Fruit fly (Drosophila melanogaster) Kc167 (cell line): Measurements from ENCODE around the gene smash.

Experiments used
- Myc ChIP-seq: fragments of >200 bp; optimal IDR thresholded peaks from 2 replicates; lab custom pipeline; 2017; ENCODE audit warnings: missing external identifiers
- Sin3A ChIP-seq: fragments of >200 bp; optimal IDR thresholded peaks from 2 replicates; lab custom pipeline; 2018; ENCODE audit warnings: missing external identifiers
- h ChIP-seq: fragments of >200 bp; optimal IDR thresholded peaks from 3 replicates; lab custom pipeline; 2018; ENCODE audit warnings: missing external identifiers
- insv ChIP-seq: fragments of >200 bp; optimal IDR thresholded peaks from 3 replicates; lab custom pipeline; 2018; ENCODE audit warnings: missing external identifiers
- psq ChIP-seq: fragments of >200 bp; optimal IDR thresholded peaks from 2 replicates; lab custom pipeline; 2017; ENCODE audit warnings: missing external identifiers
- ttk ChIP-seq: sonication (Bioruptor generic); optimal IDR thresholded peaks from 2 replicates; lab custom pipeline; 2017; ENCODE audit warnings: missing external identifiers

smash gene

DNA sequence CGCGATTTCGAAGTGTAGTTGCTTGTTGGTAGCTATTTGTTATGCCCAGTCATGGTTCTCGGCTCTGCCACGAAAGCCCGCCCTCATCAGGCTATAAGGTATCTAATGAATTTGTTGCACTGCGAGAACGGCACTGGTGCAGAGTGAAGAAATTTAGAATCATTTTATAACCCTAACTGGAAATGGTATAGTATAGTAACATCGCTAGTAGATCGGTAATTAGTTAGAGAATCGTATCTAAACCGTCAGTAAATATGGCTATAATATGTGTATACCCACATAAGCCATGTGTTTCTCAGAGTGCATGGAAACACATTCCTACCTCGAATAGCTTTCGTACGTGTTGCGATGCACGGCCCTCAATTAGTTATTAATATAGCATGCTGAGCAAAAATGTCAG is 27.8 kb downstream of the smash start:
- TF ChIP-seq Sin3A (no peak), psq (lab: Kevin White, UChicago) (no peak), insv (no peak)

DNA sequence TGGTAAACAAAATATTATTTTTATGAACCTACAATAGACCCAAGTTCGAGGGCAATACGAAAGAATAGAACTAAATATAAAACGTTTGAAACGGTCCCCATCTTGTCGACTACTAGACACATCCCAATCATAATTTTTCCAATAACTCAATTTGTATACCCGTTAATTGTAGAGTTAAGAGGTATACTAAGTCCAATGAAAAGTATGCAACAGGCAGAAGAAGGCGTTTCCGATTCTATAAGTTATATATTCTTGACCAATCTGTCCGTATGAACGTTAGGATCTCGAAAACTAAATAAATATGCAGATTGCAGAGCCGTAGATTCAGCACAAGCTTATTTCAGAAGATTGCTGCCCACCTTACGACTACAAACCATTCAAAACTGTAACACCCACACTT is 31.1 kb downstream of the smash start, which contains the start of gene CG33927:
CG33927 (minus strand) TSS at position 101 of the 400 bp plus-strand sequence.
- TF ChIP-seq ttk: no peak
- no peak for TF ChIP-seq psq (lab: Kevin White, UChicago)
- no peak for TF ChIP-seq h
- no peak for TF ChIP-seq insv
- no peak for TF ChIP-seq Myc (lab: Kevin White, UChicago)
- TF ChIP-seq Sin3A: no peak

- TF ChIP-seq Sin3A: no peak
- no peak for TF ChIP-seq Myc (lab: Kevin White, UChicago)
- no peak for TF ChIP-seq psq (lab: Kevin White, UChicago)
- TF ChIP-seq ttk: no peak
- TF ChIP-seq h: no peak
- no peak for TF ChIP-seq insv
Measured at dm6 chr3R:4694805-4695204, 35.4 kb downstream of the smash start.

DNA sequence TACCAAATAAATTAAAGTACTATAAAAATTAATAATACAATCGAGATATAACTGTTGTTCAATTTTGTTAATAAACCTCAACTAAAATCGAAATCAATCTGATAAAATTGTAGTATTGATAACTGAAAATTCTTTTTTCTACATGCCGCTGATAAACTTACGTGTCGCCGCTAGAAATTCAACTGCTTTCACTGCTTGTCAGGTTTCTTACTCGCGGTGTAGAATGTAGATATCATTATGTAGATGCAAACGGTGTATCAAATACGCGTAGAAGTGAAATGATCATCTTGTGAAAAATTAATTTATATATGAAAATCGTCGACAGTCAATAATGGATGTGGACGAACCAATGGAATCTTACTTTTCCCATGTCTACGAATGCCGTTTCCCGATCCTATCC is 45.8 kb downstream of the smash start:
- no peak for TF ChIP-seq ttk
- no peak for TF ChIP-seq Sin3A
- TF ChIP-seq psq (lab: Kevin White, UChicago): no peak
- no peak for TF ChIP-seq Myc (lab: Kevin White, UChicago)
- TF ChIP-seq insv: no peak
- TF ChIP-seq h: no peak

DNA sequence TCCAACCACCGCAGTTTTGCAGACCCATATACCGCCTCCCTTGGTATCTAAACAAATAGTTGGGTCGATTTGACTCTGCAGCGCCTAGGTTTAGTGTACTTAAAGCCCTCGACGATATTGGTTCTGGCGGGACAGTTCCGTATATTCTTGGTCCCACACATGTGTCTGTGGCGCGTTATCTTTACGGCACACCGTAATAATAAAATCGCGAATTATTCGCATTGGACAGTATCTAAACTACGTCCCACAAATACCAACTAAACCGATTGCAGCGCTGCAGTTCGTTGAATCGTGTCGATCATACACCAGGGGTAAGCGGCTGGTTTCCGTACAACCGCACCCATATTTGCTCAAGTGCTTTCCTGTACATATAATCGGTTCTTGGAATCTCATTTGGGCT is 46.7 kb downstream of the smash start:
- no peak for TF ChIP-seq Sin3A
- TF ChIP-seq ttk: no peak
- TF ChIP-seq insv: no peak
- no peak for TF ChIP-seq Myc (lab: Kevin White, UChicago)
- TF ChIP-seq h: no peak
- no peak for TF ChIP-seq psq (lab: Kevin White, UChicago)

DNA sequence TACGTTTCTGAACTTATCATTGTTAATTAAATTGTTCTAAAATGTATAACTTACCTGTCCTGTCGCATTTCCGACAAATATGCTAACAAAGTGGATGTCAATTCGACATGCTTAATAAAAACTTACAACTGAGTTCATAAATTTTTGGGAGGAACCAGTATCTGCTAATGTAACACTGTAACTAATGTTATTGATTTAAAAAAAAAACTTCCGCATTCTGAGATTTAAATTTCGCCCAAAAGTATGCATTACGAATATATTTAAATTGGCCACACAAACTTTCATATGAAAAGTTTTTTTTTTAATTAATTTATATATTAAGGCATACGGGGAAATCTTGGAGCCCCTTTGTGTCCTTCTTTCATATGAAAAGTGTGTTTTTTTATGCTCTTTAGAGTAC is 52.7 kb downstream of the smash start:
- TF ChIP-seq insv (no peak), Myc (lab: Kevin White, UChicago) (no peak), psq (lab: Kevin White, UChicago) (no peak), Sin3A (no peak), ttk (no peak), h (no peak)

- TF ChIP-seq Sin3A (no peak), Myc (lab: Kevin White, UChicago) (no peak), h (no peak), psq (lab: Kevin White, UChicago) (no peak), ttk (no peak), insv (no peak)
Measured at dm6 chr3R:4713775-4714360, 54.5 kb downstream of the smash start, which contains the start of gene eIF3f1. Gene eIF3f1, minus strand, starts transcription at chr3R:4714182.

- TF ChIP-seq insv: no peak
- no peak for TF ChIP-seq Sin3A
- no peak for TF ChIP-seq psq (lab: Kevin White, UChicago)
- no peak for TF ChIP-seq h
- TF ChIP-seq ttk: no peak
- TF ChIP-seq Myc (lab: Kevin White, UChicago): no peak
Measured at dm6 chr3R:4717586-4717985, 58.2 kb downstream of the smash start.

DNA sequence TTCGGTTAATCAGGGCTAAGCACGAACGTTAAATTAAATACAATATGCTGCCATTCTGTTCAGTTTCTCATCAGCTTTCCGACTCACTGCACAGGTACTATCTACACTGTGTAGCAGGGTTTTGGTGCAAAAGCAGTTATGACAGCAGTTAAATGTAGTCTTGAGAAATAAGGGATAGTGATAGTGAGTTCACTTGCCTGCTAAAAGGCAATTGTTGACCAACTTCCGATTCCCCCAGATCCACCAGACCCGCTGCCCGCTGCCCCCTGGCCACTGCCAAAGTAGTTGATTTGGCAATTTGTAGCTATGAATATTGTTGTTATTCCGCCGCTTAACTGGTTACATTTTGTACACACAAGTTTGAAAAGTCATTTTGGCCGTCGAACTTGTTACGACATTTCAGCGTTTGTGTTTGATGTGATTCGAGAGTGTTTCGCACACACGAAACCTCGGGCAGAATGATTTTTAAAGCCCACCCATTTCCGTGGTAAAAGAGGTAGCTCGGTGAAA is 65.0 kb downstream of the smash start:
- TF ChIP-seq Sin3A (no peak), insv (no peak), psq (lab: Kevin White, UChicago) (no peak), h (no peak), ttk (no peak), Myc (lab: Kevin White, UChicago) (no peak)

DNA sequence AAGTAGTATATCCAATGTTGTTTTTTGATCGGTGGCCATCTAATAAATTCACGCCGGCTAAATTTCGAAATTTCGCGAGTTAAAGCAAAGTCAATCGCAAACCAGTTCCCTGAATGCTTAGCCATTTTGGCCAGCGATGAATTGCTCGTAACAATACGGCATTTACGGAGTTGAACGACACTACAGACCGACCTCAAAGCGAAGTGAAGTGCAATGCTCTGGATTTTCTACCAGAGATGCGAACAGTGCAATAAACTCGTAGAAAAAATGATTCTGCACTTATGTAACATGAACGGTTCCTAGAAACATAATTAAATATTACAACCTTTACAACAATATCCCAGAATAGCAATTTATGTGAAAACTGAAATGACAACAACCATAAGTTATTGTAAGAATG is 66.0 kb downstream of the smash start:
- no peak for TF ChIP-seq insv

DNA sequence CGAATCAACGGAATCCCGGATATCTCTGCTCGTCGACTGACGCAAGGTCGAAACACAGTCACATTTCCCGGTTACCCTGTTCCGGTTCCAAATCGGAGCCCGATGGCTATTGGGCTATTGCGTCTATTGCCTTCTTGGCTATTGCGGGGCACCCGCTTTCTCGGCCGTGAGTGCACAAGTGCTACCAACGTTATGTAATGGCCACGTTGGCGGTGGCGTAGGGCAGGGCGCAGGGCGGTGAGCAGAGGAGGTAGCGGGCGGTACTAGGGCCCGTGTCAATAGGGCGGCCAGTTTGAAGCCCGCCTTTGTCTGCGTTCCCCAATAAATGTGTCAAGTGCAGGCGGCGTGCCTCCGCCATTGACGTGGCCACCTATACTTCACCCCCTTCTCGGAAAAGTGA is 66.9 kb downstream of the smash start:
- TF ChIP-seq insv: no peak

DNA sequence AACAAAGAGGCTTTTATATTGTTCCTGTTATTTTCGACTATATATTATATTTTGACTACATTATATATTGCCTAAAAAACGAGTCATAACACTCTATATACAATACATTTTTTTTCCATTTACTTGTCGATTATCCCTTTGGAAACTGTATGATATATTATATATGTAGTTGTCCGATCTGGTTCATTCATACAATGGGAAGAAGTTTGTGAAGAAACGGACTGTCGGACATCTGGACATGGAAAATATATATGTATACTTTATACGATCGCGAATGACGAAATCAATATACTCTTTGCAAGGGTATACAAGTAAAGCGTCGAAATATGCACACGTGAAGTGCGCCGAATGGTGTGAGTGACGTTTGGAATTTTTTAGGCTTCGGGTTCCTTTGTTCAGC is 67.4 kb downstream of the smash start:
- TF ChIP-seq ttk (no peak), psq (lab: Kevin White, UChicago) (no peak), h (no peak), Myc (lab: Kevin White, UChicago) (no peak), Sin3A (no peak), insv (no peak)

DNA sequence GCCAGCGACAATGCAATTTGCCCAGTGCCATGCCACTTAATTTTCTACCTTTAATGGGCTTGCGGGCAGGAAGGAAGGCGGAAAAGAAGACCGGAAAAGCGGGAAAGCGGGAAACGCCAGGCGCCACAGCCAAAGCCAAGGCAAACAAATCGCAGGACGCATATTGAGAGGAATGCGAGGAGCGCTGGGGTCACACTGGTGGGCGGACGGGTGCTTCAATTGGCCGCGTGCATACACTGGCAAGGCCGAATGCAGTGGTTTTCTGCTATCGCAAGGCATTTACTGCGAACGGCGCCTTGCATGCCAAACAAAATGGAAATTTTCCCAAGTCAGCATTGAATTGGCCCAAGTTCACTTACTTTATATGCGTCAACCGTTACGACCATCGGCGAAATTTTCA is 69.1 kb downstream of the smash start:
- TF ChIP-seq Sin3A (no peak), h (no peak), Myc (lab: Kevin White, UChicago) (no peak), psq (lab: Kevin White, UChicago) (no peak), insv (no peak), ttk (no peak)

dm6 chr3R:4731006-4731405 is 71.6 kb downstream of the smash start:
- TF ChIP-seq Sin3A: no peak
- no peak for TF ChIP-seq insv
- no peak for TF ChIP-seq Myc (lab: Kevin White, UChicago)
- no peak for TF ChIP-seq h
- TF ChIP-seq ttk: no peak
- no peak for TF ChIP-seq psq (lab: Kevin White, UChicago)
